Fruit fly (Drosophila melanogaster) whole organism, prepupa: ENCODE data around the gene CG32187.

Experiments
- CG10669 ChIP-seq: fragments of 200-800 bp; sonication (Bioruptor generic); optimal IDR thresholded peaks from 3 replicates; lab custom pipeline; 2018; ENCODE audit warnings: missing biosample characterization, mild to moderate bottlenecking, missing genetic modification characterization, moderate library complexity
- CG11902 ChIP-seq: fragments of 200-800 bp; sonication (Bioruptor generic); optimal IDR thresholded peaks from 3 replicates; lab custom pipeline; 2016; ENCODE audit warnings: missing biosample characterization, missing genetic modification characterization
- CG3032 ChIP-seq: fragments of 200-800 bp; optimal IDR thresholded peaks from 2 replicates; lab custom pipeline; 2019; ENCODE audit warnings: missing biosample characterization, mild to moderate bottlenecking, missing genetic modification characterization, moderate library complexity
- CG34406 ChIP-seq: fragments of 200-800 bp; sonication (Bioruptor generic); optimal IDR thresholded peaks from 3 replicates; lab custom pipeline; 2016; ENCODE audit warnings: missing biosample characterization, missing genetic modification characterization
- CG6163 ChIP-seq: fragments of 200-800 bp; sonication (Bioruptor generic); IDR thresholded peaks from 3 replicates; pipeline ENCODE4 v1.3.6; 2022; ENCODE audit warnings: missing biosample characterization, missing genetic modification characterization
- CG6276 ChIP-seq: fragments of 200-800 bp; sonication (Bioruptor generic); optimal IDR thresholded peaks from 2 replicates; lab custom pipeline; 2017; ENCODE audit warnings: missing biosample characterization, mild to moderate bottlenecking, missing genetic modification characterization
- CG6792 ChIP-seq: fragments of 200-800 bp; sonication (Bioruptor generic); optimal IDR thresholded peaks from 3 replicates; lab custom pipeline; 2016; ENCODE audit warnings: missing biosample characterization, missing genetic modification characterization
- CG8119 ChIP-seq: fragments of 200-800 bp; sonication (Bioruptor generic); IDR thresholded peaks from 3 replicates; pipeline ENCODE4 v1.3.6; 2022; ENCODE audit warnings: missing biosample characterization, missing genetic modification characterization
- CG8319 ChIP-seq: fragments of 200-800 bp; sonication (Bioruptor generic); optimal IDR thresholded peaks from 3 replicates; lab custom pipeline; 2016; ENCODE audit warnings: missing biosample characterization, missing genetic modification characterization
- CG8632 ChIP-seq: fragments of 200-800 bp; sonication (Bioruptor generic); optimal IDR thresholded peaks from 3 replicates; lab custom pipeline; 2016; ENCODE audit warnings: missing biosample characterization, missing genetic modification characterization
- CG9139 ChIP-seq: fragments of 200-800 bp; sonication (Bioruptor generic); optimal IDR thresholded peaks from 3 replicates; lab custom pipeline; 2017; ENCODE audit warnings: missing biosample characterization, mild to moderate bottlenecking, missing genetic modification characterization
- Eip78C ChIP-seq: fragments of 200-800 bp; sonication (Bioruptor generic); peaks from one replicate; lab custom pipeline; 2016; ENCODE audit warnings: missing biosample characterization, missing genetic modification characterization
- Eip93F ChIP-seq: fragments of 200-800 bp; sonication (Bioruptor generic); optimal IDR thresholded peaks from 2 replicates; lab custom pipeline; 2016; ENCODE audit warnings: missing biosample characterization, mild to moderate bottlenecking, missing genetic modification characterization
- Ets21C ChIP-seq: fragments of 200-800 bp; sonication (Bioruptor generic); optimal IDR thresholded peaks from 3 replicates; lab custom pipeline; 2016; ENCODE audit warnings: missing biosample characterization, missing genetic modification characterization
- Gug ChIP-seq: fragments of 200-800 bp; sonication (Bioruptor generic); IDR thresholded peaks from 2 replicates; pipeline ENCODE4 v1.3.6; 2022; ENCODE audit warnings: missing biosample characterization, missing genetic modification characterization
- Hr38 ChIP-seq: sonication (Bioruptor generic); optimal IDR thresholded peaks from 2 replicates; lab custom pipeline; 2016; ENCODE audit warnings: missing biosample characterization, missing genetic modification characterization
- Hr39 ChIP-seq: fragments of 200-800 bp; sonication (Bioruptor generic); optimal IDR thresholded peaks from 2 replicates; lab custom pipeline; 2016; ENCODE audit warnings: missing biosample characterization, missing genetic modification characterization
- Hr4 ChIP-seq: fragments of 200-800 bp; sonication (Bioruptor generic); optimal IDR thresholded peaks from 3 replicates; lab custom pipeline; 2016; ENCODE audit warnings: missing biosample characterization, missing genetic modification characterization
- Lpt ChIP-seq: fragments of 200-800 bp; sonication (Bioruptor generic); optimal IDR thresholded peaks from 3 replicates; lab custom pipeline; 2016; ENCODE audit warnings: missing biosample characterization, missing genetic modification characterization
- OdsH ChIP-seq: fragments of 200-800 bp; sonication (Bioruptor generic); optimal IDR thresholded peaks from 3 replicates; lab custom pipeline; 2016; ENCODE audit warnings: missing biosample characterization, missing genetic modification characterization
- Smox ChIP-seq: fragments of 200-800 bp; sonication (Bioruptor generic); optimal IDR thresholded peaks from 3 replicates; lab custom pipeline; 2016; ENCODE audit warnings: missing biosample characterization, missing genetic modification characterization
- Sox14 ChIP-seq: fragments of 200-800 bp; sonication (Bioruptor generic); optimal IDR thresholded peaks from 3 replicates; lab custom pipeline; 2016; ENCODE audit warnings: missing biosample characterization, missing genetic modification characterization
- Sox15 ChIP-seq: fragments of 200-800 bp; sonication (Bioruptor generic); optimal IDR thresholded peaks from 3 replicates; lab custom pipeline; 2016; ENCODE audit warnings: missing biosample characterization, missing genetic modification characterization
- cyc ChIP-seq: fragments of 200-800 bp; sonication (Bioruptor generic); optimal IDR thresholded peaks from 3 replicates; lab custom pipeline; 2016; ENCODE audit warnings: missing biosample characterization, missing genetic modification characterization
- dac ChIP-seq: fragments of 200-800 bp; sonication (Bioruptor generic); optimal IDR thresholded peaks from 2 replicates; lab custom pipeline; 2017; ENCODE audit warnings: missing biosample characterization, mild to moderate bottlenecking, missing genetic modification characterization
- eg ChIP-seq: fragments of 200-800 bp; sonication (Bioruptor generic); IDR thresholded peaks from 3 replicates; pipeline ENCODE4 v1.3.6; 2022; ENCODE audit warnings: missing biosample characterization, missing genetic modification characterization
- esn ChIP-seq: fragments of 200-800 bp; sonication (Bioruptor generic); optimal IDR thresholded peaks from 2 replicates; lab custom pipeline; 2016; ENCODE audit warnings: missing biosample characterization, mild to moderate bottlenecking, missing genetic modification characterization, moderate library complexity
- fd85E ChIP-seq: fragments of 200-800 bp; sonication (Bioruptor generic); optimal IDR thresholded peaks from 3 replicates; lab custom pipeline; 2016; ENCODE audit warnings: missing biosample characterization, missing genetic modification characterization
- fkh ChIP-seq: fragments of 200-800 bp; sonication (Bioruptor generic); optimal IDR thresholded peaks from 3 replicates; lab custom pipeline; 2017; ENCODE audit warnings: missing biosample characterization, mild to moderate bottlenecking, missing genetic modification characterization, moderate library complexity
- lz ChIP-seq: fragments of 200-800 bp; sonication (Bioruptor generic); optimal IDR thresholded peaks from 3 replicates; lab custom pipeline; 2016; ENCODE audit warnings: missing biosample characterization, missing genetic modification characterization
- net ChIP-seq: fragments of 200-800 bp; sonication (Bioruptor generic); optimal IDR thresholded peaks from 3 replicates; lab custom pipeline; 2016; ENCODE audit warnings: missing biosample characterization, missing genetic modification characterization
- ss ChIP-seq, 2 experiments: fragments of 200-800 bp; sonication (Bioruptor generic); optimal IDR thresholded peaks; 2 replicates in 1 of 2; 3 replicates in 1 of 2; lab custom pipeline; 2017 to 2018; ENCODE audit warnings: mild to moderate bottlenecking in 2 of 2, missing biosample characterization in 2 of 2, missing genetic modification characterization in 2 of 2, moderate library complexity in 1 of 2
- svp ChIP-seq: fragments of 200-800 bp; sonication (Bioruptor generic); peaks from one replicate; lab custom pipeline; 2016; ENCODE audit warnings: missing biosample characterization, missing genetic modification characterization
- vri ChIP-seq: fragments of 200-800 bp; sonication (Bioruptor generic); optimal IDR thresholded peaks from 3 replicates; lab custom pipeline; 2016; ENCODE audit warnings: missing biosample characterization, mild to moderate bottlenecking, missing genetic modification characterization

The CG32187 gene

dm6 chr3L:17802107-17802506 lies 4.1 kb downstream of the CG32187 start, which contains the start of gene NUCB1 (continued):
- TF ChIP-seq dac (GFP tag; lab: Kevin White, UChicago) (no peak), esn (GFP tag; lab: Kevin White, UChicago) (no peak), CG6792 (no peak), fd85E (GFP tag; lab: Kevin White, UChicago) (no peak), eg (peak; percentile 34; the same call in 2 of the 3 replicates), Hr4 (no peak), Gug (GFP tag; lab: Robert Waterston, UW) (no peak), lz (GFP tag; lab: Kevin White, UChicago) (peak; percentile 14), CG3032 (no peak), Eip78C (GFP tag; lab: Kevin White, UChicago) (no peak), CG8119 (GFP tag; lab: Robert Waterston, UW) (no peak), CG11902 (GFP tag; lab: Kevin White, UChicago) (no peak), Smox (GFP tag; lab: Kevin White, UChicago) (no peak), CG10669 (GFP tag; lab: Kevin White, UChicago) (no peak), CG6276 (GFP tag; lab: Kevin White, UChicago) (no peak)

- no peak for TF ChIP-seq Hr39 (GFP tag; lab: Kevin White, UChicago)
- no peak for TF ChIP-seq fd85E (GFP tag; lab: Kevin White, UChicago)
- no peak for TF ChIP-seq CG10669 (GFP tag; lab: Kevin White, UChicago)
- no peak for TF ChIP-seq CG3032
- TF ChIP-seq CG34406 (GFP tag; lab: Kevin White, UChicago): no peak
- no peak for TF ChIP-seq CG9139 (GFP tag; lab: Kevin White, UChicago)
- no peak for TF ChIP-seq net (GFP tag; lab: Kevin White, UChicago)
- no peak for TF ChIP-seq OdsH (GFP tag; lab: Kevin White, UChicago)
- TF ChIP-seq Ets21C (GFP tag; lab: Kevin White, UChicago): no peak
- TF ChIP-seq CG11902 (GFP tag; lab: Kevin White, UChicago): no peak
- TF ChIP-seq Hr38 (GFP tag; lab: Kevin White, UChicago): no peak
- no peak for TF ChIP-seq Sox15 (GFP tag; lab: Kevin White, UChicago)
- no peak for TF ChIP-seq Lpt (GFP tag; lab: Kevin White, UChicago)
- no peak for TF ChIP-seq CG6163 (GFP tag; lab: Robert Waterston, UW)
Measured at dm6 chr3L:17797494-17797893, 8.7 kb downstream of the CG32187 start, which contains the start of gene CG42816. Gene CG42816 (minus strand): TSS chr3L:17797594.

dm6 chr3L:17791495-17791894 lies 14.7 kb downstream of the CG32187 start:
- peak; percentile 72 for TF ChIP-seq fkh (GFP tag; lab: Kevin White, UChicago)
- TF ChIP-seq Smox (GFP tag; lab: Kevin White, UChicago): no peak
- TF ChIP-seq CG8632 (GFP tag; lab: Kevin White, UChicago): no peak

dm6 chr3L:17791467-17791494 lies 14.9 kb downstream of the CG32187 start, which contains the start of gene CG42815:
Gene CG42815 (minus strand): TSS chr3L:17791486.
- TF ChIP-seq cyc (GFP tag; lab: Kevin White, UChicago) (no peak), CG34406 (GFP tag; lab: Kevin White, UChicago) (no peak), Ets21C (GFP tag; lab: Kevin White, UChicago) (no peak), CG8632 (GFP tag; lab: Kevin White, UChicago) (no peak), CG9139 (GFP tag; lab: Kevin White, UChicago) (no peak), vri (GFP tag; lab: Kevin White, UChicago) (no peak), svp (GFP tag; lab: Kevin White, UChicago) (no peak), ss (GFP tag; optimal IDR thresholded peaks at IDR 0.05; lab: Kevin White, UChicago) (no peak), Sox14 (no peak), Eip93F (GFP tag; lab: Kevin White, UChicago) (no peak), CG8319 (GFP tag; lab: Kevin White, UChicago) (no peak)

dm6 chr3L:17791067-17791466 lies 15.1 kb downstream of the CG32187 start:
- no peak for TF ChIP-seq CG8632 (GFP tag; lab: Kevin White, UChicago)
